Worm (Caenorhabditis elegans) whole organism, L1 larva: ENCODE results near the gene Y6E2A.4.

Experiments used
- blmp-1 ChIP-seq: fragments of 150-350 bp; optimal IDR thresholded peaks from 2 replicates; lab custom pipeline; 2014; ENCODE audit warnings: missing biosample characterization, missing genetic modification characterization
- ceh-82 ChIP-seq, 3 experiments: fragments of 150-350 bp in 1 of 3; sonication (generic microtip) in 2 of 3; optimal IDR thresholded peaks; 2 replicates each; lab custom pipeline; 2014 to 2017; ENCODE audit warnings: missing biosample characterization in 3 of 3, missing genetic modification characterization in 3 of 3
- efl-1 ChIP-seq, 4 experiments: fragments of 150-350 bp; optimal IDR thresholded peaks in 3 of 4; peaks in 1 of 4; 1 replicate in 1 of 4; 2 replicates in 3 of 4; lab custom pipeline; 2014; ENCODE audit warnings: missing biosample characterization in 2 of 4, missing genetic modification characterization in 2 of 4, missing genetic modification reagents in 2 of 4
- hpl-2 ChIP-seq: fragments of 150-350 bp; optimal IDR thresholded peaks from 2 replicates; lab custom pipeline; 2014; ENCODE audit warnings: missing biosample characterization, missing genetic modification reagents, missing genetic modification characterization
- mep-1 ChIP-seq: fragments of 150-350 bp; optimal IDR thresholded peaks from 2 replicates; lab custom pipeline; 2014; ENCODE audit warnings: missing biosample characterization, missing genetic modification characterization
- zag-1 ChIP-seq: fragments of 150-350 bp; optimal IDR thresholded peaks from 2 replicates; lab custom pipeline; 2014; ENCODE audit warnings: missing biosample characterization, missing genetic modification characterization

DNA sequence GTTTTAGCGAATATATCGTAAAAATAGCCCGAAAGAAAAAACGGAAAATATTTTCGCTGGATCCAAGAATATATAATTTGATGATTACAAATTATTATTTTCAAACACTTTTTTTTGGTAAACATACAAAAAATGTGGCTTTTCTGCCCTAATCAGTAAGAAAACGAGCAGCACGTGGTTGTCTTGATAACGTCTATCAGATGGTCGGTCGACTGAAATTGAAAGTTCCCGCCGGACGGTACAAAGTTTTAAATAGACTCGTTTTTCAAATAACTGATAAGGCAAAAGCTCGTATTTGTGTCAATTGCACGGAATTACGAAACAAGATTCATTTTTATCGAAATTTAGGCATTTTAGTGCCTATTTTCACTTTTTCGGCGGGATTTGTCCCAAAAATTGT, 49.9 kb downstream of the Y6E2A.4 start:
- TF ChIP-seq ceh-82 (tag; optimal IDR thresholded peaks at IDR 0.05; lab: Kevin White, UChicago), result no peak
- TF ChIP-seq zag-1, result no peak
- TF ChIP-seq hpl-2, result no peak
- TF ChIP-seq mep-1 (tag; lab: Kevin White, UChicago), result no peak
- peak; percentile 46 for TF ChIP-seq blmp-1
- TF ChIP-seq efl-1 (optimal IDR thresholded peaks at IDR 0.05; lab: Kevin White, UChicago), result no peak
- TF ChIP-seq efl-1 (GFP tag; optimal IDR thresholded peaks at IDR 0.05 in 1 of 2; lab: Kevin White, UChicago), result no peak
